Fruit fly (Drosophila melanogaster) whole organism, embryonic: Measurements from ENCODE around the gene cher.

Experiments
- Awh ChIP-seq: fragments of 200-800 bp; sonication (Bioruptor generic); IDR thresholded peaks from 2 replicates; pipeline ENCODE4, ENCODE4 v1.3.6; 2022; ENCODE audit warnings: missing biosample characterization, missing genetic modification characterization
- Bdp1 ChIP-seq: fragments of 200-800 bp; sonication (Bioruptor generic); optimal IDR thresholded peaks from 3 replicates; lab custom pipeline; 2016; ENCODE audit warnings: missing biosample characterization, missing genetic modification characterization
- CG1024 ChIP-seq: fragments of 200-800 bp; sonication (Bioruptor generic); IDR thresholded peaks from 2 replicates; pipeline ENCODE4 v1.3.6; 2022; ENCODE audit warnings: missing biosample characterization, missing genetic modification characterization
- CG10267 ChIP-seq: fragments of 200-800 bp; sonication (Bioruptor generic); optimal IDR thresholded peaks from 2 replicates; lab custom pipeline; 2018; ENCODE audit warnings: missing biosample characterization, mild to moderate bottlenecking, missing genetic modification characterization, moderate library complexity
- CG11398 ChIP-seq: fragments of 200-800 bp; sonication (Bioruptor generic); optimal IDR thresholded peaks from 2 replicates; lab custom pipeline; 2016; ENCODE audit warnings: missing biosample characterization, missing genetic modification characterization
- CG11504 ChIP-seq: fragments of 200-800 bp; sonication (Bioruptor generic); optimal IDR thresholded peaks from 3 replicates; lab custom pipeline; 2019; ENCODE audit warnings: missing biosample characterization, mild to moderate bottlenecking, missing genetic modification characterization, moderate library complexity
- CG11560 ChIP-seq: fragments of 200-800 bp; sonication (Bioruptor generic); IDR thresholded peaks from 3 replicates; pipeline ENCODE4 v1.3.6; 2022; ENCODE audit warnings: missing biosample characterization, missing genetic modification characterization
- CG17568 ChIP-seq: fragments of 200-800 bp; sonication (Bioruptor generic); optimal IDR thresholded peaks from 2 replicates; lab custom pipeline; 2018; ENCODE audit warnings: missing biosample characterization, mild to moderate bottlenecking, missing genetic modification characterization, moderate library complexity
- CG42726 ChIP-seq: fragments of 200-800 bp; sonication (Bioruptor generic); IDR thresholded peaks from 2 replicates; pipeline ENCODE4 v1.3.6; 2022; ENCODE audit warnings: missing biosample characterization, missing genetic modification characterization; ENCODE audit not compliant: partially characterized antibody
- CG4282 ChIP-seq: fragments of 200-800 bp; sonication (Bioruptor generic); optimal IDR thresholded peaks from 2 replicates; lab custom pipeline; 2016; ENCODE audit warnings: missing biosample characterization, missing genetic modification characterization
- CG4328 ChIP-seq: fragments of 200-800 bp; sonication (Bioruptor generic); optimal IDR thresholded peaks from 3 replicates; lab custom pipeline; 2017; ENCODE audit warnings: missing biosample characterization, missing genetic modification reagents, missing genetic modification characterization
- CG4617 ChIP-seq: fragments of 200-800 bp; sonication (Bioruptor generic); optimal IDR thresholded peaks from 3 replicates; lab custom pipeline; 2016; ENCODE audit warnings: missing biosample characterization, missing genetic modification characterization, borderline replicate concordance
- CG4820 ChIP-seq: fragments of 200-800 bp; sonication (Bioruptor generic); optimal IDR thresholded peaks from 3 replicates; lab custom pipeline; 2016; ENCODE audit warnings: missing biosample characterization, missing genetic modification characterization
- CG6813 ChIP-seq: fragments of 200-800 bp; sonication (Bioruptor generic); optimal IDR thresholded peaks from 2 replicates; lab custom pipeline; 2017; ENCODE audit warnings: missing biosample characterization, missing genetic modification characterization, mild to moderate bottlenecking, moderate library complexity, missing genetic modification reagents
- CG8944 ChIP-seq: fragments of 200-800 bp; sonication (Bioruptor generic); optimal IDR thresholded peaks from 3 replicates; lab custom pipeline; 2016; ENCODE audit warnings: missing biosample characterization, missing genetic modification characterization
- CrebB ChIP-seq: fragments of 200-800 bp; sonication (Bioruptor generic); optimal IDR thresholded peaks from 3 replicates; lab custom pipeline; 2018; ENCODE audit warnings: missing biosample characterization, mild to moderate bottlenecking, missing genetic modification characterization
- D ChIP-seq, 2 experiments: fragments of 200-800 bp in 1 of 2; fragments of >200 bp in 1 of 2; sonication (Bioruptor generic) in 1 of 2; optimal IDR thresholded peaks; 2 replicates in 1 of 2; 3 replicates in 1 of 2; lab custom pipeline; 2017; ENCODE audit warnings: mild to moderate bottlenecking in 1 of 2, missing biosample characterization in 1 of 2, missing genetic modification characterization in 1 of 2, missing genetic modification reagents in 1 of 2
- Dek ChIP-seq: fragments of 200-800 bp; sonication (Bioruptor generic); optimal IDR thresholded peaks from 3 replicates; lab custom pipeline; 2019; ENCODE audit warnings: missing biosample characterization, mild to moderate bottlenecking, missing genetic modification characterization, moderate library complexity
- Dll ChIP-seq: fragments of 200-800 bp; sonication (Bioruptor generic); IDR thresholded peaks from 4 replicates; pipeline ENCODE4 v1.3.6; 2022; ENCODE audit warnings: missing biosample characterization, missing genetic modification characterization; ENCODE audit not compliant: partially characterized antibody
- Dp ChIP-seq: fragments of 200-800 bp; sonication (Bioruptor generic); optimal IDR thresholded peaks from 2 replicates; lab custom pipeline; 2018; ENCODE audit warnings: missing biosample characterization, mild to moderate bottlenecking, missing genetic modification characterization, moderate library complexity
- Drgx ChIP-seq: fragments of 200-800 bp; sonication (Bioruptor generic); IDR thresholded peaks from 2 replicates; pipeline ENCODE4 v1.3.6; 2022; ENCODE audit warnings: missing biosample characterization, missing genetic modification characterization
- Ets65A ChIP-seq: fragments of 200-800 bp; sonication (Bioruptor generic); peaks from one replicate; lab custom pipeline; 2016; ENCODE audit warnings: missing biosample characterization, missing genetic modification characterization
- Fer2 ChIP-seq: fragments of 200-800 bp; sonication (Bioruptor generic); optimal IDR thresholded peaks from 2 replicates; lab custom pipeline; 2018; ENCODE audit warnings: missing biosample characterization, mild to moderate bottlenecking, missing genetic modification characterization, moderate library complexity
- Gug ChIP-seq: fragments of 200-800 bp; sonication (Bioruptor generic); IDR thresholded peaks from 4 replicates; pipeline ENCODE4 v1.3.6; 2022; ENCODE audit warnings: missing biosample characterization, missing genetic modification characterization
- HLH3B ChIP-seq: fragments of 200-800 bp; sonication (Bioruptor generic); IDR thresholded peaks from 2 replicates; pipeline ENCODE4 v1.3.6; 2022; ENCODE audit warnings: missing biosample characterization, missing genetic modification characterization
- Hmr ChIP-seq: fragments of 200-800 bp; sonication (Bioruptor generic); optimal IDR thresholded peaks from 3 replicates; lab custom pipeline; 2017; ENCODE audit warnings: mild to moderate bottlenecking, missing biosample characterization, missing genetic modification reagents, missing genetic modification characterization
- Hr51 ChIP-seq, 2 experiments: fragments of 200-800 bp; sonication (Bioruptor generic); optimal IDR thresholded peaks; 2 replicates in 1 of 2; 3 replicates in 1 of 2; lab custom pipeline; 2016 to 2018; ENCODE audit warnings: missing biosample characterization in 2 of 2, missing genetic modification characterization in 2 of 2, mild to moderate bottlenecking in 1 of 2, moderate library complexity in 1 of 2
- Jarid2 ChIP-seq: fragments of 200-800 bp; sonication (Bioruptor generic); optimal IDR thresholded peaks from 3 replicates; lab custom pipeline; 2017; ENCODE audit warnings: mild to moderate bottlenecking, missing biosample characterization, missing genetic modification reagents, missing genetic modification characterization
- Lim3 ChIP-seq: fragments of 200-800 bp; sonication (Bioruptor generic); IDR thresholded peaks from 2 replicates; pipeline ENCODE4 v1.3.6; 2022; ENCODE audit warnings: missing biosample characterization, missing genetic modification characterization
- NC2α ChIP-seq: fragments of 200-800 bp; sonication (Bioruptor generic); optimal IDR thresholded peaks from 2 replicates; lab custom pipeline; 2016; ENCODE audit warnings: missing biosample characterization, missing genetic modification characterization
- YL-1 ChIP-seq: fragments of 200-800 bp; sonication (Bioruptor generic); optimal IDR thresholded peaks from 3 replicates; lab custom pipeline; 2017; ENCODE audit warnings: missing biosample characterization, mild to moderate bottlenecking, missing genetic modification characterization
- az2 ChIP-seq: fragments of 200-800 bp; sonication (Bioruptor generic); optimal IDR thresholded peaks from 3 replicates; lab custom pipeline; 2016; ENCODE audit warnings: missing biosample characterization, missing genetic modification characterization
- cad ChIP-seq: fragments of >200 bp; optimal IDR thresholded peaks from 2 replicates; lab custom pipeline; 2017; ENCODE audit warnings: missing biosample characterization, missing genetic modification characterization
- chn ChIP-seq: fragments of 200-800 bp; sonication (Bioruptor generic); optimal IDR thresholded peaks from 2 replicates; lab custom pipeline; 2016; ENCODE audit warnings: missing biosample characterization, missing genetic modification characterization
- corto ChIP-seq: fragments of 200-800 bp; sonication (Bioruptor generic); optimal IDR thresholded peaks from 2 replicates; lab custom pipeline; 2016; ENCODE audit warnings: missing biosample characterization, mild to moderate bottlenecking, missing genetic modification characterization, moderate library complexity
- gce ChIP-seq: fragments of 200-800 bp; sonication (Bioruptor generic); IDR thresholded peaks from 3 replicates; pipeline ENCODE4 v1.3.6; 2022; ENCODE audit warnings: missing biosample characterization, missing genetic modification characterization
- gsb ChIP-seq: fragments of 200-800 bp; sonication (Bioruptor generic); IDR thresholded peaks from 2 replicates; pipeline ENCODE4 v1.3.6; 2022; ENCODE audit warnings: missing biosample characterization, missing genetic modification characterization
- gsb-n ChIP-seq: fragments of 200-800 bp; sonication (Bioruptor generic); optimal IDR thresholded peaks from 3 replicates; lab custom pipeline; 2018; ENCODE audit warnings: missing biosample characterization, mild to moderate bottlenecking, missing genetic modification characterization
- gt ChIP-seq: fragments of 200-800 bp; sonication (Bioruptor generic); IDR thresholded peaks from 2 replicates; pipeline ENCODE4 v1.3.6; 2022; ENCODE audit warnings: missing biosample characterization, missing genetic modification characterization
- kni ChIP-seq: fragments of 200-800 bp; sonication (Bioruptor generic); optimal IDR thresholded peaks from 3 replicates; lab custom pipeline; 2017; ENCODE audit warnings: mild to moderate bottlenecking, missing biosample characterization, missing genetic modification reagents, missing genetic modification characterization
- lmd ChIP-seq: fragments of 200-800 bp; sonication (Bioruptor generic); IDR thresholded peaks from 2 replicates; pipeline ENCODE4 v1.3.6; 2022; ENCODE audit warnings: missing biosample characterization, missing genetic modification characterization
- nom ChIP-seq: fragments of 200-800 bp; sonication (Bioruptor generic); optimal IDR thresholded peaks from 2 replicates; lab custom pipeline; 2017; ENCODE audit warnings: missing biosample characterization, missing genetic modification characterization, mild to moderate bottlenecking, moderate library complexity, missing genetic modification reagents
- prd ChIP-seq, 3 experiments: fragments of >200 bp in 2 of 3; fragments of 200-800 bp in 1 of 3; sonication (Bioruptor generic) in 1 of 3; optimal IDR thresholded peaks in 2 of 3; IDR thresholded peaks in 1 of 3; 2 replicates in 2 of 3; 3 replicates in 1 of 3; pipeline versions ENCODE4 v1.3.6 to Lab custom; 2017 to 2022; ENCODE audit warnings: missing biosample characterization in 1 of 3, missing genetic modification characterization in 1 of 3
- pzg ChIP-seq: fragments of 200-800 bp; sonication (Bioruptor generic); optimal IDR thresholded peaks from 3 replicates; lab custom pipeline; 2018; ENCODE audit warnings: missing biosample characterization, mild to moderate bottlenecking, missing genetic modification characterization, moderate library complexity
- ranshi ChIP-seq: fragments of 200-800 bp; sonication (Bioruptor generic); IDR thresholded peaks from 2 replicates; pipeline ENCODE4 v1.3.6; 2022; ENCODE audit warnings: missing biosample characterization, missing genetic modification characterization
- slbo ChIP-seq: fragments of 200-800 bp; sonication (Bioruptor generic); IDR thresholded peaks from 2 replicates; pipeline ENCODE4 v1.3.6; 2022; ENCODE audit warnings: missing biosample characterization, missing genetic modification characterization
- unc-4 ChIP-seq: fragments of 200-800 bp; sonication (Bioruptor generic); IDR thresholded peaks from 2 replicates; pipeline ENCODE4 v1.3.6; 2022; ENCODE audit warnings: missing biosample characterization, missing genetic modification characterization; ENCODE audit not compliant: partially characterized antibody
- yki ChIP-seq: fragments of >200 bp; optimal IDR thresholded peaks from 3 replicates; lab custom pipeline; 2018

Gene cher

DNA sequence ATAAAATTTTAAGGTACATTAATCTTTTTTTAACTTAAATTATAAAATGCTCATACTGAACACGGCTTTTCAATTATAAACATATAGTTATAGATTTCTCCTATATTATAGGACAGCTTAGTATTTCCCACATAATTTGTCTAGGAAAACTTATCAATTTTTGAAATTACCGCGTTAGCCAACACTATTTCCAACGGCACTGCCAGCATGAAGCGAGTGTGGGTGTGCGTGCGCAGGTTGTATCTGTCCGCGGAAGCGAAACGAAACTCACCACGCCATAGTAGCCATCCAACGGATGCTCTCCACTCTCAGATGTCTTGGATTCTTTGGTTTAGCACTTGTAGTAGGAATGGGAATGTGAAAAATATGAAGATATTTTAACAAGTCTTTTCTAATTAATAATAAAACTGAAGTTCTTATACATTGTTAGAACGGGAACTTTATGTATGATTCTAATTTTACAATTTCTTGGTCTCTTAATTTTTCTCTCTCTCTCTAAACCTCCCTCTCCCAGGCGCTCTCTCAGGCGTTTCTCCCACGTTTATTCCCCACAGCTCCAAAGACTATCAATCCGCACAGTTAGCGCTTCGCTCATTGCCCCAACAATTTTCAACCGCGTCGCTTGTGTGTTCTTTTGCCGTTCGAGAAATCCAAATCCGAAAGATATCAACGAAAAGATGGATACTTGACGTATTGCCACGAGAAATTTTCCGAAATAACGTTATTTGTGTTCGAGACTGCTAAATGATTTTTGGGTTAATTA lies 71.6 kb downstream of the cher start, which contains the start of gene Dad (continued):
- TF ChIP-seq HLH3B = 0 out of 2 replicates have a peak, but pooled peaks have one; percentile 8
- no peak for TF ChIP-seq CG11560 (tag; lab: Robert Waterston, UW)
- TF ChIP-seq CG17568 (GFP tag; lab: Kevin White, UChicago) = peak; percentile 58
- TF ChIP-seq CG4820 (GFP tag; lab: Kevin White, UChicago) = no peak
- no peak; the same call in 1 of the 2 replicates for TF ChIP-seq unc-4
- TF ChIP-seq kni (GFP tag; lab: Kevin White, UChicago) = peak; percentile 41
- TF ChIP-seq Dek (tag; lab: Kevin White, UChicago) = peak; percentile 31
- peak; percentile 5 for TF ChIP-seq NC2α
- no peak for TF ChIP-seq prd (optimal IDR thresholded peaks at IDR 0.05; lab: Kevin White, UChicago)
- TF ChIP-seq prd (GFP tag; IDR thresholded peaks at IDR 0.05; lab: Robert Waterston, UW) = no peak
- no peak for TF ChIP-seq Drgx (GFP tag; lab: Robert Waterston, UW)
- no peak for TF ChIP-seq gsb
- TF ChIP-seq yki (lab: Kevin White, UChicago) = peak; percentile 95
- no peak for TF ChIP-seq cad (GFP tag; lab: Kevin White, UChicago)
- TF ChIP-seq D (optimal IDR thresholded peaks at IDR 0.05; lab: Kevin White, UChicago) = no peak
- TF ChIP-seq D (GFP tag; optimal IDR thresholded peaks at IDR 0.05; lab: Kevin White, UChicago) = no peak
- TF ChIP-seq nom (GFP tag; lab: Kevin White, UChicago) = peak; percentile 69
- no peak for TF ChIP-seq CG42726
- peak; percentile 96 for TF ChIP-seq Dp (GFP tag; lab: Kevin White, UChicago)
- TF ChIP-seq az2 (GFP tag; lab: Kevin White, UChicago) = no peak
- no peak for TF ChIP-seq lmd (GFP tag; lab: Robert Waterston, UW)
- TF ChIP-seq pzg (GFP tag; lab: Kevin White, UChicago) = peak; percentile 44
- TF ChIP-seq chn (GFP tag; lab: Kevin White, UChicago) = no peak
- no peak for TF ChIP-seq Hr51 (GFP tag; optimal IDR thresholded peaks at IDR 0.05; lab: Kevin White, UChicago)
- no peak for TF ChIP-seq Bdp1
- no peak for TF ChIP-seq CG8944 (GFP tag; lab: Kevin White, UChicago)
- TF ChIP-seq CG11398 = no peak
- peak; percentile 11 for TF ChIP-seq YL-1
- peak; percentile 76 for TF ChIP-seq corto (GFP tag; lab: Kevin White, UChicago)
- 0 out of 3 replicates have a peak, but pooled peaks have one; percentile 30 for TF ChIP-seq gce (GFP tag; lab: Robert Waterston, UW)
- no peak for TF ChIP-seq CG11504
- TF ChIP-seq CrebB = no peak
- no peak for TF ChIP-seq CG6813 (GFP tag; lab: Kevin White, UChicago)
- TF ChIP-seq Hmr = peak; percentile 48
- TF ChIP-seq CG4617 (GFP tag; lab: Kevin White, UChicago) = no peak
- TF ChIP-seq Awh (GFP tag; lab: Robert Waterston, UW) = no peak
- peak; percentile 97 for TF ChIP-seq CG10267 (tag; lab: Kevin White, UChicago)
- peak; percentile 94 for TF ChIP-seq Jarid2 (GFP tag; lab: Kevin White, UChicago)
- no peak for TF ChIP-seq Fer2 (tag; lab: Kevin White, UChicago)
- TF ChIP-seq Lim3 = no peak
- no peak for TF ChIP-seq Gug (GFP tag; lab: Robert Waterston, UW)
- TF ChIP-seq slbo (GFP tag; lab: Robert Waterston, UW) = 0 out of 2 replicates have a peak, but pooled peaks have one; percentile 28
- no peak for TF ChIP-seq Ets65A (GFP tag; lab: Kevin White, UChicago)
- TF ChIP-seq ranshi (GFP tag; lab: Robert Waterston, UW) = no peak; the same call in 1 of the 2 replicates
- no peak for TF ChIP-seq CG4282 (GFP tag; lab: Kevin White, UChicago)
- no peak for TF ChIP-seq gsb-n
- TF ChIP-seq Dll (GFP tag; lab: Robert Waterston, UW) = peak; percentile 56; the same call in 3 of the 4 replicates
- TF ChIP-seq CG4328 (GFP tag; lab: Kevin White, UChicago) = no peak
- no peak for TF ChIP-seq gt (GFP tag; lab: Robert Waterston, UW)
- no peak for TF ChIP-seq CG1024 (GFP tag; lab: Robert Waterston, UW)
